Worm (Caenorhabditis elegans) whole organism, L3 larva: ENCODE data around the gene C48B4.7.

ENCODE experiments used
- R02D3.7 ChIP-seq: fragments of 150-350 bp; optimal IDR thresholded peaks from 2 replicates; lab custom pipeline; 2014; ENCODE audit warnings: missing biosample characterization, missing genetic modification characterization
- ZK546.5 ChIP-seq: sonication (generic microtip); optimal IDR thresholded peaks from 2 replicates; lab custom pipeline; 2017; ENCODE audit warnings: missing biosample characterization, missing genetic modification characterization
- aly-2 ChIP-seq: fragments of 150-350 bp; optimal IDR thresholded peaks from 2 replicates; lab custom pipeline; 2014; ENCODE audit warnings: missing biosample characterization, missing genetic modification characterization
- ama-1 ChIP-seq: fragments of 150-350 bp; optimal IDR thresholded peaks from 2 replicates; lab custom pipeline; 2018
- ceh-16 ChIP-seq: sonication (generic microtip); optimal IDR thresholded peaks from 2 replicates; lab custom pipeline; 2017; ENCODE audit warnings: missing biosample characterization, missing genetic modification characterization
- ceh-82 ChIP-seq: fragments of 150-350 bp; optimal IDR thresholded peaks from 2 replicates; lab custom pipeline; 2014; ENCODE audit warnings: missing biosample characterization, missing genetic modification characterization
- ceh-9 ChIP-seq: sonication (generic microtip); optimal IDR thresholded peaks from 2 replicates; lab custom pipeline; 2018; ENCODE audit warnings: missing biosample characterization, missing genetic modification characterization
- daf-12 ChIP-seq: fragments of 150-350 bp; optimal IDR thresholded peaks from 2 replicates; lab custom pipeline; 2014; ENCODE audit warnings: missing biosample characterization, missing genetic modification reagents, missing genetic modification characterization
- egl-27 ChIP-seq: sonication (generic microtip); optimal IDR thresholded peaks from 4 replicates; lab custom pipeline; 2017; ENCODE audit warnings: missing biosample characterization, missing genetic modification reagents, missing genetic modification characterization
- egl-5 ChIP-seq: fragments of 150-350 bp; optimal IDR thresholded peaks from 2 replicates; lab custom pipeline; 2017; ENCODE audit warnings: missing biosample characterization, missing genetic modification reagents, missing genetic modification characterization, inconsistent platforms
- elt-1 ChIP-seq: fragments of 150-350 bp; optimal IDR thresholded peaks from 2 replicates; lab custom pipeline; 2014; ENCODE audit warnings: missing biosample characterization, missing genetic modification characterization
- elt-2 ChIP-seq: sonication (generic microtip); optimal IDR thresholded peaks from 2 replicates; lab custom pipeline; 2016; ENCODE audit warnings: missing genetic modification reagents, mild to moderate bottlenecking, missing genetic modification characterization, missing compliant biosample characterization
- elt-3 ChIP-seq, 3 experiments: fragments of 150-350 bp in 1 of 3; sonication (generic microtip) in 2 of 3; optimal IDR thresholded peaks; 2 replicates in 2 of 3; 4 replicates in 1 of 3; lab custom pipeline; 2014 to 2017; ENCODE audit warnings: missing biosample characterization in 3 of 3, missing genetic modification characterization in 3 of 3
- eor-1 ChIP-seq, 2 experiments: fragments of 150-350 bp; optimal IDR thresholded peaks; 2 replicates each; lab custom pipeline; 2014 to 2018; ENCODE audit warnings: missing biosample characterization in 2 of 2, missing genetic modification characterization in 2 of 2
- fkh-10 ChIP-seq: sonication (generic microtip); optimal IDR thresholded peaks from 2 replicates; lab custom pipeline; 2017; ENCODE audit warnings: missing biosample characterization, missing genetic modification reagents, missing genetic modification characterization
- fkh-2 ChIP-seq: fragments of 150-350 bp; optimal IDR thresholded peaks from 2 replicates; lab custom pipeline; 2014; ENCODE audit warnings: missing biosample characterization, missing genetic modification reagents, missing genetic modification characterization
- fos-1 ChIP-seq: fragments of 150-350 bp; optimal IDR thresholded peaks from 2 replicates; lab custom pipeline; 2014; ENCODE audit warnings: missing biosample characterization, missing genetic modification characterization
- hmg-11 ChIP-seq: sonication (generic microtip); optimal IDR thresholded peaks from 2 replicates; lab custom pipeline; 2016; ENCODE audit warnings: missing genetic modification characterization, missing compliant biosample characterization
- jun-1 ChIP-seq: fragments of 150-350 bp; optimal IDR thresholded peaks from 2 replicates; lab custom pipeline; 2014; ENCODE audit warnings: missing biosample characterization, missing genetic modification reagents, missing genetic modification characterization
- lin-15B ChIP-seq: fragments of 150-350 bp; optimal IDR thresholded peaks from 2 replicates; lab custom pipeline; 2014; ENCODE audit warnings: missing biosample characterization, missing genetic modification characterization
- lin-39 ChIP-seq: fragments of 150-350 bp; optimal IDR thresholded peaks from 2 replicates; lab custom pipeline; 2018; ENCODE audit warnings: missing biosample characterization, missing genetic modification reagents, missing genetic modification characterization
- lsy-12 ChIP-seq: sonication (generic microtip); optimal IDR thresholded peaks from 2 replicates; lab custom pipeline; 2016; ENCODE audit warnings: mild to moderate bottlenecking, missing genetic modification characterization, missing compliant biosample characterization
- mdl-1 ChIP-seq: fragments of 150-350 bp; optimal IDR thresholded peaks from 2 replicates; lab custom pipeline; 2014; ENCODE audit warnings: missing biosample characterization, missing genetic modification characterization
- nfya-1 ChIP-seq: sonication (generic microtip); optimal IDR thresholded peaks from 2 replicates; lab custom pipeline; 2017; ENCODE audit warnings: missing genetic modification characterization, mild to moderate bottlenecking, missing compliant biosample characterization, antibody characterized with exemption, moderate library complexity; ENCODE audit not compliant: insufficient read depth
- nhr-11 ChIP-seq: fragments of 150-350 bp; optimal IDR thresholded peaks from 2 replicates; lab custom pipeline; 2014; ENCODE audit warnings: missing biosample characterization, missing genetic modification characterization
- nhr-12 ChIP-seq: fragments of 150-350 bp; optimal IDR thresholded peaks from 2 replicates; lab custom pipeline; 2014; ENCODE audit warnings: missing biosample characterization, missing genetic modification characterization
- nhr-23 ChIP-seq: fragments of 150-350 bp; optimal IDR thresholded peaks from 2 replicates; lab custom pipeline; 2014; ENCODE audit warnings: missing biosample characterization, missing genetic modification reagents, missing genetic modification characterization
- nhr-237 ChIP-seq: fragments of 150-350 bp; optimal IDR thresholded peaks from 2 replicates; lab custom pipeline; 2014; ENCODE audit warnings: missing biosample characterization, missing genetic modification characterization
- nhr-25 ChIP-seq: sonication (generic microtip); optimal IDR thresholded peaks from 2 replicates; lab custom pipeline; 2017; ENCODE audit warnings: missing biosample characterization, missing genetic modification characterization
- nhr-28 ChIP-seq: fragments of 150-350 bp; optimal IDR thresholded peaks from 2 replicates; lab custom pipeline; 2014; ENCODE audit warnings: missing biosample characterization, missing genetic modification characterization
- nhr-43 ChIP-seq: sonication (generic microtip); optimal IDR thresholded peaks from 2 replicates; lab custom pipeline; 2016; ENCODE audit warnings: mild to moderate bottlenecking, missing genetic modification characterization, missing compliant biosample characterization; ENCODE audit not compliant: poor library complexity, severe bottlenecking
- nhr-67 ChIP-seq: fragments of 150-350 bp; optimal IDR thresholded peaks from 2 replicates; lab custom pipeline; 2014; ENCODE audit warnings: missing biosample characterization, missing genetic modification characterization
- nhr-76 ChIP-seq: fragments of 150-350 bp; sonication (generic microtip); optimal IDR thresholded peaks from 5 replicates; lab custom pipeline; 2014; ENCODE audit warnings: missing biosample characterization, missing genetic modification characterization
- pha-4 ChIP-seq: fragments of 150-350 bp; optimal IDR thresholded peaks from 2 replicates; lab custom pipeline; 2014; ENCODE audit warnings: missing biosample characterization, missing genetic modification reagents, missing genetic modification characterization
- sea-2 ChIP-seq: fragments of 150-350 bp; sonication (generic microtip); optimal IDR thresholded peaks from 4 replicates; lab custom pipeline; 2014; ENCODE audit warnings: missing biosample characterization, missing genetic modification reagents, missing genetic modification characterization
- snpc-4 ChIP-seq: fragments of 150-350 bp; optimal IDR thresholded peaks from 2 replicates; lab custom pipeline; 2014; ENCODE audit warnings: missing biosample characterization, missing genetic modification characterization
- tbx-2 ChIP-seq: sonication (generic microtip); optimal IDR thresholded peaks from 2 replicates; lab custom pipeline; 2016; ENCODE audit warnings: mild to moderate bottlenecking, missing genetic modification characterization, missing compliant biosample characterization
- zag-1 ChIP-seq: fragments of 150-350 bp; optimal IDR thresholded peaks from 2 replicates; lab custom pipeline; 2014; ENCODE audit warnings: missing biosample characterization, missing genetic modification characterization
- ztf-11 ChIP-seq: fragments of 150-350 bp; optimal IDR thresholded peaks from 2 replicates; lab custom pipeline; 2014; ENCODE audit warnings: missing biosample characterization, missing genetic modification characterization
- ztf-4 ChIP-seq: fragments of 150-350 bp; optimal IDR thresholded peaks from 2 replicates; lab custom pipeline; 2014; ENCODE audit warnings: missing biosample characterization, missing genetic modification characterization

Gene C48B4.7

DNA sequence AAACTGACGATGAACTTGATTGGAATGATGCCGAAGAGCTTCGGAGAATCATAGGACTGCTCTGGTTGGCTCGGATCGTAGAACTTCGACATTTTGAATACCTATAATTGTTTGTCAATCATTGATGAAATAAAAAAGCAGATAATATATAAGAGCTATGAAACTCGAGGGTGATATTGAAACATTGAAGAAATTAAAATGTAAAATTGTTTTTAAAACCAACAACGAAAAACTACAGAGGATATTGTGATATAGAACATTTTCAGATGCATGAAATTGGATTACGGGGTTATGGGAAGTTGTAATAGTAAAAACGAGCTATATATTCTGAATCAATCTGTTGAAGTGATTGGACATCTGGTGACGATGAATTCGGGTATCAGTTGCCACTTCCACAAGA lies 5.2 kb upstream of the C48B4.7 start, which contains the start of gene C48B4.10:
Gene C48B4.10 (minus strand): TSS at position 101 of the 400 bp plus-strand sequence.
- TF ChIP-seq zag-1 (tag; lab: Kevin White, UChicago) (no peak), ceh-82 (tag; lab: Kevin White, UChicago) (no peak), eor-1 (tag; optimal IDR thresholded peaks at IDR 0.05; lab: Kevin White, UChicago) (no peak), pha-4 (no peak), ztf-4 (no peak), R02D3.7 (tag; lab: Kevin White, UChicago) (no peak), ama-1 (lab: Kevin White, UChicago) (no peak), lin-39 (tag; lab: Kevin White, UChicago) (no peak), elt-3 (tag; optimal IDR thresholded peaks at IDR 0.05; lab: Kevin White, UChicago) (no peak), egl-27 (tag; lab: Kevin White, UChicago) (no peak), daf-12 (tag; lab: Kevin White, UChicago) (no peak), mdl-1 (no peak), elt-1 (tag; lab: Kevin White, UChicago) (no peak), sea-2 (GFP tag; lab: Kevin White, UChicago) (no peak), nhr-67 (no peak), jun-1 (tag; lab: Kevin White, UChicago) (no peak), ZK546.5 (tag; lab: Kevin White, UChicago) (no peak)

DNA sequence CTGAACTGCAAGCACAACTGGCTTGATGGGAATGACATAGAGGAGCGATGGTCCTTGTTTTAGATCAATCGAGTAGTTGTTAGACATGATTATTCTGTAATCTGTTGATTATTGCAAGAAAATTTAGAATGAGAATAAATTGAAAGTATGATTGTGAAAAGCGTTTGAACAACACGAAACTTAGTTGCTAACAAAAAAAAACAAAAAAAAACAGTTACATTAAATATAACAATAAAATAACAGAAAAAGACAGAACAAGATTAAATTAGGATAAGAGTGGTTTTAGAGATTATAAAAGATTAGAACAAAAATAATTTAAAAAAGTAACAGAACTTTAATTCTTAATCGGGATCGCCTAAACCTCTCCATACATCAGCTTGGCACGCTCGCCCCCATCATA lies 4.0 kb upstream of the C48B4.7 start, which contains the start of gene C48B4.9:
Gene C48B4.9 (minus strand): TSS at position 101 of the 400 bp plus-strand sequence.
- no peak for TF ChIP-seq nhr-43 (tag; lab: Kevin White, UChicago)
- TF ChIP-seq ztf-11 (tag; lab: Kevin White, UChicago), result no peak
- TF ChIP-seq nhr-11, result no peak
- no peak for TF ChIP-seq elt-2 (tag; lab: Kevin White, UChicago)
- no peak for TF ChIP-seq elt-3 (tag; optimal IDR thresholded peaks at IDR 0.05; lab: Kevin White, UChicago)
- no peak for TF ChIP-seq sea-2 (GFP tag; lab: Kevin White, UChicago)
- TF ChIP-seq, all 47 proteins: peak for 0

DNA sequence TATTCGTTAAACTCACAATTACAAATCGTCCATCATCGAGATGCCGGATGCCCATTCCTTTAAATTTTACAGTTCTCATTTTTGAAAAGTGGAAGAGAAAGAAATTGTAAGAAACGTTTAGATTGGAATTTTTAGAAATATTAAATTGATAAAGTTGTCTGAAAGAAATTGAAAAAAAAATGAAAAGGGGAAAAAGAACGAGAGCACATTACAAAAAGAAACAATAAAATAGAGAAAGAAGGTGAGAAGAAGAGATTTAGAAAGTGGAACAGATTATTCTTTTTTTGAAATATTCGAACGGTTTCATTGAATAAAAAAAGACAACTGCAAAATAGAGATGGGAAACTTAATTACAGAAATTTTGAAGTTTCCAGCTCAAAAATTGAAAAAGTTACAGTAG lies 1.9 kb upstream of the C48B4.7 start, which contains the start of gene C48B4.8:
Gene C48B4.8 (minus strand): TSS at position 101 of the 400 bp plus-strand sequence.
- no peak for TF ChIP-seq nhr-76 (tag; lab: Kevin White, UChicago)
- TF ChIP-seq elt-3 (tag; optimal IDR thresholded peaks at IDR 0.05; lab: Kevin White, UChicago), result no peak
- no peak for TF ChIP-seq lin-39 (tag; lab: Kevin White, UChicago)
- no peak for TF ChIP-seq ceh-16 (tag; lab: Kevin White, UChicago)
- no peak for TF ChIP-seq egl-5 (tag; lab: Kevin White, UChicago)
- TF ChIP-seq aly-2 (tag; lab: Kevin White, UChicago), result no peak
- TF ChIP-seq nhr-11, result no peak
- no peak for TF ChIP-seq nfya-1 (tag; lab: Kevin White, UChicago)
- TF ChIP-seq nhr-237 (tag; lab: Kevin White, UChicago), result no peak
- TF ChIP-seq ZK546.5 (tag; lab: Kevin White, UChicago), result no peak
- no peak for TF ChIP-seq eor-1 (tag; optimal IDR thresholded peaks at IDR 0.05; lab: Kevin White, UChicago)
- no peak for TF ChIP-seq fkh-2 (tag; lab: Kevin White, UChicago)
- no peak for TF ChIP-seq elt-1 (tag; lab: Kevin White, UChicago)
- no peak for TF ChIP-seq nhr-25
- no peak for TF ChIP-seq tbx-2 (tag; lab: Kevin White, UChicago)
- no peak for TF ChIP-seq hmg-11 (tag; lab: Kevin White, UChicago)
- no peak for TF ChIP-seq daf-12 (tag; lab: Kevin White, UChicago)
- no peak for TF ChIP-seq jun-1 (tag; lab: Kevin White, UChicago)
- TF ChIP-seq, all 47 proteins: peak for 0

DNA sequence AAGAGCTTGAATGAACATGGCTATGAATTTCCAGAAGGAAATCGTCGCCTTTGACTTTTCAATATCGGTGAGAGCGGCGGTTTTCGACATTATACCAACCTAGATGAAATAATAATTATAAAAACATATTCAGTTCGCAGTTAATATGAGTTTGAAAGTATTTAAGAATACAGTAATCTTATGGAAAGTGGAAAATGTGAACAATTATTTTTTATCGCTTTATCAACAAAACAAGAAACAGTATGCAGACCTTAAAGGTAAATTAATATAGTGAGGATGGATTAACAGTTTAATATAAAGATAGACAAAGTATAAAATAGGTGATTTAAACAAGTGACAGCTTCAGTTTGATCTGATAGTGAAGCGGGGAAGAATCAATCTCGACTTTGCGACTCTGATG lies 768 bp downstream of the C48B4.7 start, which contains the start of gene C48B4.6:
Gene C48B4.6 (minus strand): TSS at position 101 of the 400 bp plus-strand sequence.
- TF ChIP-seq nhr-237 (tag; lab: Kevin White, UChicago) (no peak), lsy-12 (tag; lab: Kevin White, UChicago) (no peak), nhr-67 (no peak), hmg-11 (tag; lab: Kevin White, UChicago) (no peak), tbx-2 (tag; lab: Kevin White, UChicago) (no peak), snpc-4 (tag; lab: Kevin White, UChicago) (no peak), nhr-12 (no peak), fos-1 (tag; lab: Kevin White, UChicago) (no peak), fkh-10 (GFP tag; lab: Kevin White, UChicago) (no peak), nhr-28 (no peak), nfya-1 (tag; lab: Kevin White, UChicago) (no peak), ceh-16 (tag; lab: Kevin White, UChicago) (no peak), pha-4 (no peak), ceh-9 (tag; lab: Kevin White, UChicago) (no peak), ZK546.5 (tag; lab: Kevin White, UChicago) (no peak), lin-15B (tag; lab: Kevin White, UChicago) (no peak), nhr-23 (tag; lab: Kevin White, UChicago) (no peak), eor-1 (tag; optimal IDR thresholded peaks at IDR 0.05; lab: Kevin White, UChicago) (no peak)
- TF ChIP-seq, all 47 proteins: peak for 0
